Worm (Caenorhabditis elegans) whole organism, late embryonic: ENCODE results near the gene K07F5.12.

Experiments
- F13H6.1 ChIP-seq: sonication (generic microtip); optimal IDR thresholded peaks from 2 replicates; lab custom pipeline; 2016; ENCODE audit warnings: missing genetic modification characterization, missing compliant biosample characterization
- Y22D7AL.16 ChIP-seq: sonication (generic microtip); optimal IDR thresholded peaks from 2 replicates; lab custom pipeline; 2016; ENCODE audit warnings: missing genetic modification characterization, missing compliant biosample characterization
- ceh-22 ChIP-seq: sonication (generic microtip); optimal IDR thresholded peaks from 2 replicates; lab custom pipeline; 2017; ENCODE audit warnings: missing biosample characterization, missing genetic modification characterization
- ceh-24 ChIP-seq: sonication (generic microtip); optimal IDR thresholded peaks from 2 replicates; lab custom pipeline; 2016; ENCODE audit warnings: mild to moderate bottlenecking, missing genetic modification characterization, missing compliant biosample characterization
- ceh-31 ChIP-seq: sonication (generic microtip); optimal IDR thresholded peaks from 2 replicates; lab custom pipeline; 2016; ENCODE audit warnings: missing genetic modification characterization, missing compliant biosample characterization
- fkh-10 ChIP-seq: fragments of 150-350 bp; optimal IDR thresholded peaks from 2 replicates; lab custom pipeline; 2014; ENCODE audit warnings: missing biosample characterization, missing genetic modification reagents, missing genetic modification characterization
- nhr-11 ChIP-seq: fragments of 150-350 bp; optimal IDR thresholded peaks from 2 replicates; lab custom pipeline; 2014; ENCODE audit warnings: missing biosample characterization, missing genetic modification characterization
- nhr-232 ChIP-seq: sonication (generic microtip); optimal IDR thresholded peaks from 2 replicates; lab custom pipeline; 2016; ENCODE audit warnings: missing genetic modification characterization, missing compliant biosample characterization
- pha-4 ChIP-seq: fragments of 150-350 bp; optimal IDR thresholded peaks from 2 replicates; lab custom pipeline; 2018; ENCODE audit warnings: missing biosample characterization, missing genetic modification reagents, missing genetic modification characterization
- rnt-1 ChIP-seq: sonication (generic microtip); optimal IDR thresholded peaks from 2 replicates; lab custom pipeline; 2016; ENCODE audit warnings: missing genetic modification characterization, missing compliant biosample characterization
- unc-3 ChIP-seq, 2 experiments: fragments of 200-800 bp in 1 of 2; sonication (Bioruptor generic) in 1 of 2; sonication (generic microtip) in 1 of 2; conservative IDR thresholded peaks in 1 of 2; optimal IDR thresholded peaks in 1 of 2; 2 replicates each; pipeline versions ENCODE4 v1.3.6 to Lab custom; 2016 to 2022; ENCODE audit warnings: missing compliant biosample characterization in 2 of 2, missing genetic modification characterization in 2 of 2, missing genetic modification reagents in 1 of 2

DNA sequence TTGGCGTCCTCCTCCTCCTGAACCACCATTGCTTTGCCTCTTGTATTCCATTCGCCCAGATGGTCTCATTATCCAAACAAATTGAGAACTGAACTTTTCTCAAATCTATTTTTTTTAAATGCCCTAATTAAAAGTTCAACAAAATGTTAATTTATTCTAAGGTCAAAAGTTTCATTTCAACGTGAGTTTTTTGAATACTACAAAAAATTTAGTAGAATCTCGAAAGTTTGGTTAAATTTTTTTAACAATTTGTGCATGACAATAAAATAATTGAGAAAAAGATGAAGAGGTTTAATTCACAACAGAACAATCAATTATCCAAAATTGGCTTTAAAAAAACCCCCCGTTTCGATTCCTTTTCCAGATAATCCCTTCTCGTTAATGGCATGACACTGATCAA is 36.1 kb downstream of the K07F5.12 start, which contains the start of gene F32B6.4:
- TF ChIP-seq fkh-10 (GFP tag; lab: Kevin White, UChicago), result no peak
- no peak for TF ChIP-seq unc-3 (GFP tag; conservative IDR thresholded peaks at IDR 0.05; lab: Robert Waterston, UW)
- no peak for TF ChIP-seq unc-3 (tag; optimal IDR thresholded peaks at IDR 0.05; lab: Kevin White, UChicago)
- no peak for TF ChIP-seq nhr-11 (tag; lab: Kevin White, UChicago)
- TF ChIP-seq pha-4 (tag; lab: Kevin White, UChicago), result no peak
- TF ChIP-seq rnt-1 (tag; lab: Kevin White, UChicago), result no peak
- no peak for TF ChIP-seq ceh-24
- no peak for TF ChIP-seq ceh-22 (tag; lab: Kevin White, UChicago)
- no peak for TF ChIP-seq F13H6.1 (tag; lab: Kevin White, UChicago)
- TF ChIP-seq Y22D7AL.16 (tag; lab: Kevin White, UChicago), result no peak
- no peak for TF ChIP-seq nhr-232 (tag; lab: Kevin White, UChicago)
- no peak for TF ChIP-seq ceh-31 (tag; lab: Kevin White, UChicago)
